Fruit fly (Drosophila melanogaster): ENCODE results near the gene CG33272.

The CG33272 gene

dm6 chr3L:11555662-11556460, 45.5 kb upstream of the CG33272 start (continued):
- TF ChIP-seq Nf-YA (GFP tag; IDR thresholded peaks at IDR 0.05) (no peak), yki (optimal IDR thresholded peaks at IDR 0.05) (no peak), CG12071 (GFP tag; optimal IDR thresholded peaks at IDR 0.05) (peak; percentile 18), ewg (GFP tag; optimal IDR thresholded peaks at IDR 0.05) (peak; percentile 62), exex (tag; optimal IDR thresholded peaks at IDR 0.05) (peak; percentile 21), CG3065 (GFP tag; optimal IDR thresholded peaks at IDR 0.05) (no peak), tio (GFP tag; optimal IDR thresholded peaks at IDR 0.05) (peak; percentile 67), Nf-YC (tag; optimal IDR thresholded peaks at IDR 0.05) (peak; percentile 50), CG4617 (GFP tag; optimal IDR thresholded peaks at IDR 0.05; ENCODE audit: borderline replicate concordance) (peak; percentile 19), phol (tag; optimal IDR thresholded peaks at IDR 0.05) (peak; percentile 87), CG31224 (GFP tag; IDR thresholded peaks at IDR 0.05) (0 out of 2 replicates have a peak, but pooled peaks have one; percentile 34), PHDP (tag; optimal IDR thresholded peaks at IDR 0.05) (peak; percentile 86), CkIIα-i1 (GFP tag; IDR thresholded peaks at IDR 0.05) (no peak), sens (GFP tag) (peak; percentile 88), MTF-1 (GFP tag; optimal IDR thresholded peaks at IDR 0.05; ENCODE audit: borderline replicate concordance) (no peak), ranshi (GFP tag; IDR thresholded peaks at IDR 0.05) (peak; percentile 62; the same call in 1 of the 2 replicates), CG11085 (GFP tag; IDR thresholded peaks at IDR 0.05) (no peak), CG32767 (GFP tag; IDR thresholded peaks at IDR 0.05) (peak; percentile 25; the same call in 1 of the 2 replicates), sd (tag; optimal IDR thresholded peaks at IDR 0.05) (peak; percentile 45), Gsc (GFP tag; IDR thresholded peaks at IDR 0.05) (no peak), HLH3B (GFP tag; IDR thresholded peaks at IDR 0.05) (peak; percentile 38; the same call in 1 of the 2 replicates), Side (GFP tag; optimal IDR thresholded peaks at IDR 0.05) (peak; percentile 20), CG15696 (tag; optimal IDR thresholded peaks at IDR 0.05) (peak; percentile 65), CG4404 (GFP tag; IDR thresholded peaks at IDR 0.05) (no peak), Drgx (GFP tag; IDR thresholded peaks at IDR 0.05) (peak; percentile 52; the same call in 1 of the 2 replicates), CG5180 (GFP tag; optimal IDR thresholded peaks at IDR 0.05) (peak; percentile 48), pzg (GFP tag; optimal IDR thresholded peaks at IDR 0.05) (no peak), CG33557 (GFP tag; optimal IDR thresholded peaks at IDR 0.05) (peak; percentile 69), CG17328 (GFP tag; IDR thresholded peaks at IDR 0.05) (peak; percentile 45), Aef1 (GFP tag; IDR thresholded peaks at IDR 0.05) (0 out of 3 replicates have a peak, but pooled peaks have one; percentile 36), CG5245 (GFP tag; optimal IDR thresholded peaks at IDR 0.05) (no peak), Optix (GFP tag; IDR thresholded peaks at IDR 0.05) (0 out of 3 replicates have a peak, but pooled peaks have one; percentile 40), CG32532 (GFP tag; IDR thresholded peaks at IDR 0.05) (peak; percentile 65), CG7928 (GFP tag; optimal IDR thresholded peaks at IDR 0.05) (no peak), CG30431 (GFP tag; optimal IDR thresholded peaks at IDR 0.05) (no peak), az2 (GFP tag; optimal IDR thresholded peaks at IDR 0.05) (peak; percentile 53), CG11093 (GFP tag; IDR thresholded peaks at IDR 0.05) (0 out of 3 replicates have a peak, but pooled peaks have one; percentile 40), Ssrp (tag; optimal IDR thresholded peaks at IDR 0.05) (peak; percentile 75), Atf-2 (GFP tag; optimal IDR thresholded peaks at IDR 0.05) (peak; percentile 24), scrt (GFP tag; optimal IDR thresholded peaks at IDR 0.05) (peak; percentile 32), CG4424 (GFP tag; optimal IDR thresholded peaks at IDR 0.05) (peak; percentile 71), CG7357 (GFP tag; IDR thresholded peaks at IDR 0.05) (0 out of 3 replicates have a peak, but pooled peaks have one; percentile 30), maf-S (GFP tag; optimal IDR thresholded peaks at IDR 0.05) (peak; percentile 39), chn (GFP tag; optimal IDR thresholded peaks at IDR 0.05) (peak; percentile 23), CG13775 (GFP tag; optimal IDR thresholded peaks at IDR 0.05) (peak; percentile 34), CG11398 (GFP tag; optimal IDR thresholded peaks at IDR 0.05) (peak; percentile 59), prd (optimal IDR thresholded peaks at IDR 0.05) (no peak), prd (GFP tag; IDR thresholded peaks at IDR 0.05) (peak; percentile 70; the same call in 2 of the 3 replicates), CG10654 (GFP tag; optimal IDR thresholded peaks at IDR 0.05) (peak; percentile 46), Asciz (GFP tag; optimal IDR thresholded peaks at IDR 0.05) (peak; percentile 85)
